Worm (Caenorhabditis elegans) whole organism, L3 larva: ENCODE results near the gene bath-29.

ENCODE experiments used
- aly-2 ChIP-seq: fragments of 150-350 bp; optimal IDR thresholded peaks from 2 replicates; lab custom pipeline; 2014; ENCODE audit warnings: missing biosample characterization, missing genetic modification characterization
- ceh-16 ChIP-seq: sonication (generic microtip); optimal IDR thresholded peaks from 2 replicates; lab custom pipeline; 2017; ENCODE audit warnings: missing biosample characterization, missing genetic modification characterization
- ceh-9 ChIP-seq: sonication (generic microtip); optimal IDR thresholded peaks from 2 replicates; lab custom pipeline; 2018; ENCODE audit warnings: missing biosample characterization, missing genetic modification characterization
- elt-1 ChIP-seq: fragments of 150-350 bp; optimal IDR thresholded peaks from 2 replicates; lab custom pipeline; 2014; ENCODE audit warnings: missing biosample characterization, missing genetic modification characterization
- eor-1 ChIP-seq, 2 experiments: fragments of 150-350 bp; optimal IDR thresholded peaks; 2 replicates each; lab custom pipeline; 2014 to 2018; ENCODE audit warnings: missing biosample characterization in 2 of 2, missing genetic modification characterization in 2 of 2
- fos-1 ChIP-seq: fragments of 150-350 bp; optimal IDR thresholded peaks from 2 replicates; lab custom pipeline; 2014; ENCODE audit warnings: missing biosample characterization, missing genetic modification characterization
- hmg-11 ChIP-seq: sonication (generic microtip); optimal IDR thresholded peaks from 2 replicates; lab custom pipeline; 2016; ENCODE audit warnings: missing genetic modification characterization, missing compliant biosample characterization
- jun-1 ChIP-seq: fragments of 150-350 bp; optimal IDR thresholded peaks from 2 replicates; lab custom pipeline; 2014; ENCODE audit warnings: missing biosample characterization, missing genetic modification reagents, missing genetic modification characterization
- lin-15B ChIP-seq: fragments of 150-350 bp; optimal IDR thresholded peaks from 2 replicates; lab custom pipeline; 2014; ENCODE audit warnings: missing biosample characterization, missing genetic modification characterization
- nhr-11 ChIP-seq: fragments of 150-350 bp; optimal IDR thresholded peaks from 2 replicates; lab custom pipeline; 2014; ENCODE audit warnings: missing biosample characterization, missing genetic modification characterization
- nhr-237 ChIP-seq: fragments of 150-350 bp; optimal IDR thresholded peaks from 2 replicates; lab custom pipeline; 2014; ENCODE audit warnings: missing biosample characterization, missing genetic modification characterization
- nhr-76 ChIP-seq: fragments of 150-350 bp; sonication (generic microtip); optimal IDR thresholded peaks from 5 replicates; lab custom pipeline; 2014; ENCODE audit warnings: missing biosample characterization, missing genetic modification characterization
- pqm-1 ChIP-seq: fragments of 150-350 bp; optimal IDR thresholded peaks from 2 replicates; lab custom pipeline; 2017; ENCODE audit warnings: missing biosample characterization, missing genetic modification characterization, inconsistent platforms
- unc-62 ChIP-seq: fragments of 150-350 bp; sonication (generic microtip); optimal IDR thresholded peaks from 4 replicates; lab custom pipeline; 2014; ENCODE audit warnings: missing biosample characterization, missing genetic modification reagents, missing genetic modification characterization

DNA sequence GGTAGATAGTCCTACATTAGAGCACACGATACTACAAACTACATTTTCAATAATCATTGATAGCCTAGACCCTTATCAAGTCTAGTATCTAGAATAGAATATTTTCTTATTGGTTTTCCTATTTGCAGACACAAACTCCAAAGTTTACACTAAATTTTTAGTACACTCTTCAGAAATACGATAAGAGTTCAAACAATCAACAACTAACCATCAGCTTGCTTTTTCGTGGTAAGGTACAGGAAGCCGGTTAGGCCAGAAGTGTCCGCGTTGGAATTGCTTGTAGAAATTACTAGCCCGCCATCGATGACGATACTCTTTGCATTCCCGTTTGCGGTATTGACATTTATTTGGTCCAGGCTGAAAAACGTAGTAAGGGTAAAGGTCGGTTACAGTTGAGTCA lies 26.1 kb upstream of the bath-29 start, which contains the start of gene Y46D2A.1:
- no peak for TF ChIP-seq unc-62 (GFP tag; lab: Kevin White, UChicago)
- no peak for TF ChIP-seq pqm-1
- TF ChIP-seq eor-1 (tag; optimal IDR thresholded peaks at IDR 0.05; lab: Kevin White, UChicago): no peak
- TF ChIP-seq nhr-237 (tag; lab: Kevin White, UChicago): no peak
- TF ChIP-seq nhr-11 (tag; lab: Kevin White, UChicago): no peak
- no peak for TF ChIP-seq aly-2
- no peak for TF ChIP-seq elt-1
- no peak for TF ChIP-seq nhr-76 (tag; lab: Kevin White, UChicago)
- TF ChIP-seq ceh-9 (tag; lab: Kevin White, UChicago): no peak
- no peak for TF ChIP-seq fos-1 (tag; lab: Kevin White, UChicago)
- no peak for TF ChIP-seq ceh-16 (tag; lab: Kevin White, UChicago)
- no peak for TF ChIP-seq hmg-11 (tag; lab: Kevin White, UChicago)
- TF ChIP-seq lin-15B (tag; lab: Kevin White, UChicago): no peak
- no peak for TF ChIP-seq jun-1 (tag; lab: Kevin White, UChicago)
